Worm (Caenorhabditis elegans) whole organism, L4 larva: ENCODE data around the gene srlf-12.

Experiments
- ZK546.5 ChIP-seq, 2 experiments: sonication (generic microtip); optimal IDR thresholded peaks; 2 replicates each; lab custom pipeline; 2017; ENCODE audit warnings: missing biosample characterization in 2 of 2, missing genetic modification characterization in 2 of 2
- daf-16 ChIP-seq, 3 experiments: sonication (generic microtip); optimal IDR thresholded peaks; 2 replicates each; lab custom pipeline; 2016 to 2017; ENCODE audit warnings: missing genetic modification characterization in 3 of 3, missing genetic modification reagents in 3 of 3, mild to moderate bottlenecking in 2 of 3, missing compliant biosample characterization in 2 of 3, missing biosample characterization in 1 of 3, moderate library complexity in 1 of 3
- nhr-28 ChIP-seq: fragments of 150-350 bp; optimal IDR thresholded peaks from 2 replicates; lab custom pipeline; 2014; ENCODE audit warnings: missing biosample characterization, missing genetic modification characterization
- nhr-6 ChIP-seq: fragments of 150-350 bp; optimal IDR thresholded peaks from 2 replicates; lab custom pipeline; 2014; ENCODE audit warnings: missing biosample characterization, missing genetic modification characterization
- nhr-77 ChIP-seq: fragments of 150-350 bp; optimal IDR thresholded peaks from 2 replicates; lab custom pipeline; 2014; ENCODE audit warnings: missing biosample characterization, missing genetic modification characterization

- TF ChIP-seq nhr-77 (tag; lab: Kevin White, UChicago) (no peak), nhr-6 (tag; lab: Kevin White, UChicago) (no peak), nhr-28 (tag; lab: Kevin White, UChicago) (no peak), ZK546.5 (tag; optimal IDR thresholded peaks at IDR 0.05; lab: Kevin White, UChicago) (no peak), daf-16 (GFP tag; optimal IDR thresholded peaks at IDR 0.05; lab: Kevin White, UChicago) (no peak), daf-16 (tag; optimal IDR thresholded peaks at IDR 0.05; lab: Kevin White, UChicago) (no peak)
Measured at ce11 chrIV:10934786-10935185, 42.9 kb upstream of the srlf-12 start.
